In genomic region chrV:15873762-15874161, ce11 we compare ENCODE assay signal across 2 worm cellular contexts.
TF ChIP-seq lines count a peak whose summit lies in the region.

No protein-coding gene starts in this region.

TF ChIP-seq in whole organism, L4 larva, 104 proteins besides CTCF, POLR2A, EP300 and RAD21 (continued from another document):
- TF ChIP-seq aly-2 (tag; optimal IDR thresholded peaks at IDR 0.05; lab: Kevin White, UChicago): peak; percentile 74
- peak; percentile 93 for TF ChIP-seq ZK337.2 (GFP tag; IDR thresholded peaks at IDR 0.05; lab: Robert Waterston, UW)
- TF ChIP-seq zfp-2 (tag; optimal IDR thresholded peaks at IDR 0.05; lab: Kevin White, UChicago): peak; percentile 71
- TF ChIP-seq Y105C5A.15 (GFP tag; IDR thresholded peaks at IDR 0.05; lab: Robert Waterston, UW): peak; percentile 97
- TF ChIP-seq gei-8 (GFP tag; optimal IDR thresholded peaks at IDR 0.05; lab: Kevin White, UChicago): peak; percentile 97
- TF ChIP-seq ZK546.5 (tag; optimal IDR thresholded peaks at IDR 0.05; lab: Kevin White, UChicago): no peak
- peak; percentile 86 for TF ChIP-seq mxl-2 (GFP tag; conservative IDR thresholded peaks at IDR 0.05; lab: Robert Waterston, UW)
- peak; percentile 97 for TF ChIP-seq pha-4 (GFP tag; IDR thresholded peaks at IDR 0.05; lab: Robert Waterston, UW)
- no peak for TF ChIP-seq pha-4 (tag; optimal IDR thresholded peaks at IDR 0.05; lab: Kevin White, UChicago)
- TF ChIP-seq lir-3 (tag; optimal IDR thresholded peaks at IDR 0.05; lab: Kevin White, UChicago): peak; percentile 89
- TF ChIP-seq lim-7 (GFP tag; IDR thresholded peaks at IDR 0.05; lab: Robert Waterston, UW): peak; percentile 99
- TF ChIP-seq nhr-42 (GFP tag; IDR thresholded peaks at IDR 0.05; lab: Robert Waterston, UW): peak; percentile 95
- TF ChIP-seq vab-7 (GFP tag; IDR thresholded peaks at IDR 0.05; lab: Robert Waterston, UW): peak; percentile 99
- TF ChIP-seq pqm-1 (tag; optimal IDR thresholded peaks at IDR 0.05; lab: Kevin White, UChicago): no peak
- TF ChIP-seq sdz-12 (GFP tag; optimal IDR thresholded peaks at IDR 0.05; lab: Kevin White, UChicago): peak; percentile 97
- no peak for TF ChIP-seq fkh-10 (GFP tag; optimal IDR thresholded peaks at IDR 0.05; lab: Kevin White, UChicago)
- peak; percentile 97 for TF ChIP-seq nhr-111 (GFP tag; optimal IDR thresholded peaks at IDR 0.05; lab: Kevin White, UChicago)
- TF ChIP-seq ceh-28 (tag; optimal IDR thresholded peaks at IDR 0.05; lab: Kevin White, UChicago): no peak
- TF ChIP-seq dpl-1 (GFP tag; optimal IDR thresholded peaks at IDR 0.05; lab: Kevin White, UChicago): peak; percentile 55
- TF ChIP-seq unc-39 (tag; optimal IDR thresholded peaks at IDR 0.05; lab: Kevin White, UChicago): no peak
- TF ChIP-seq fos-1 (tag; optimal IDR thresholded peaks at IDR 0.05; lab: Kevin White, UChicago): no peak
- peak; percentile 78 for TF ChIP-seq hlh-30 (tag; optimal IDR thresholded peaks at IDR 0.05; lab: Kevin White, UChicago; ENCODE audit: insufficient read depth)
- TF ChIP-seq mes-2 (tag; optimal IDR thresholded peaks at IDR 0.05; lab: Kevin White, UChicago; ENCODE audit: poor library complexity, severe bottlenecking): peak; percentile 94
- TF ChIP-seq nhr-11 (tag; optimal IDR thresholded peaks at IDR 0.05; lab: Kevin White, UChicago): peak; percentile 54
- peak; percentile 93 for TF ChIP-seq spr-1 (tag; optimal IDR thresholded peaks at IDR 0.05; lab: Kevin White, UChicago)
- TF ChIP-seq egl-43 (GFP tag; IDR thresholded peaks at IDR 0.05; lab: Robert Waterston, UW): peak; percentile 99
- peak in 1 of 2 experiments; percentile 42 for TF ChIP-seq lsy-2 (tag; optimal IDR thresholded peaks at IDR 0.05; lab: Kevin White, UChicago)
- TF ChIP-seq dmd-9 (GFP tag; IDR thresholded peaks at IDR 0.05; lab: Robert Waterston, UW): peak; percentile 85
- peak; percentile 93 for TF ChIP-seq Y5F2A.4 (GFP tag; optimal IDR thresholded peaks at IDR 0.05; lab: Kevin White, UChicago)
- TF ChIP-seq lin-1 (GFP tag; IDR thresholded peaks at IDR 0.05; lab: Robert Waterston, UW): peak; percentile 90
- TF ChIP-seq daf-8 (GFP tag; IDR thresholded peaks at IDR 0.05; lab: Robert Waterston, UW): peak; percentile 94
- peak; percentile 95 for TF ChIP-seq nhr-41 (GFP tag; IDR thresholded peaks at IDR 0.05; lab: Robert Waterston, UW)
- TF ChIP-seq dmd-8 (GFP tag; IDR thresholded peaks at IDR 0.05; lab: Robert Waterston, UW): peak; percentile 99
- TF ChIP-seq aha-1 (tag; lab: Kevin White, UChicago): peak; percentile 64
- TF ChIP-seq tag-97 (GFP tag; IDR thresholded peaks at IDR 0.05; lab: Robert Waterston, UW): 0 out of 2 replicates have a peak, but pooled peaks have one; percentile 45
- TF ChIP-seq madf-9 (GFP tag; conservative IDR thresholded peaks at IDR 0.05; lab: Robert Waterston, UW): peak; percentile 93
- peak; percentile 89 for TF ChIP-seq dmd-6 (GFP tag; IDR thresholded peaks at IDR 0.05; lab: Robert Waterston, UW)
- peak; percentile 87 for TF ChIP-seq rbr-2 (tag; optimal IDR thresholded peaks at IDR 0.05; lab: Kevin White, UChicago)
- peak; percentile 64 to 80 for TF ChIP-seq hif-1 (tag; optimal IDR thresholded peaks at IDR 0.05; lab: Kevin White, UChicago)
- peak; percentile 88 for TF ChIP-seq mdt-29 (GFP tag; IDR thresholded peaks at IDR 0.05; lab: Robert Waterston, UW)
- peak; percentile 77 for TF ChIP-seq T20F7.1 (GFP tag; optimal IDR thresholded peaks at IDR 0.05; lab: Kevin White, UChicago)
- no peak for TF ChIP-seq R02D3.7 (tag; optimal IDR thresholded peaks at IDR 0.05; lab: Kevin White, UChicago)
- TF ChIP-seq nhr-28 (tag; optimal IDR thresholded peaks at IDR 0.05; lab: Kevin White, UChicago): peak; percentile 52
- no peak for TF ChIP-seq ztf-11 (tag; optimal IDR thresholded peaks at IDR 0.05; lab: Kevin White, UChicago)
- no peak for TF ChIP-seq hlh-11 (tag; optimal IDR thresholded peaks at IDR 0.05; lab: Kevin White, UChicago)
- TF ChIP-seq Y75B8A.6 (GFP tag; IDR thresholded peaks at IDR 0.05; lab: Robert Waterston, UW): peak; percentile 97

TF ChIP-seq in whole organism, late embryonic, 69 proteins besides CTCF, POLR2A, EP300 and RAD21 (continued from another document):
- TF ChIP-seq ets-4 (tag; optimal IDR thresholded peaks at IDR 0.05; lab: Kevin White, UChicago): peak; percentile 88
- peak; percentile 94 for TF ChIP-seq mec-3 (tag; optimal IDR thresholded peaks at IDR 0.05; lab: Kevin White, UChicago; ENCODE audit: borderline replicate concordance)
- peak; percentile 98 for TF ChIP-seq npax-4 (tag; optimal IDR thresholded peaks at IDR 0.05; lab: Kevin White, UChicago)
- peak; percentile 99 for TF ChIP-seq ceh-48 (tag; optimal IDR thresholded peaks at IDR 0.05; lab: Kevin White, UChicago)
- TF ChIP-seq nhr-11 (tag; optimal IDR thresholded peaks at IDR 0.05; lab: Kevin White, UChicago): no peak
